Worm (Caenorhabditis elegans) whole organism, late embryonic: ENCODE measurements around the gene Y51H4A.25.
A peak's percentile ranks its signal among the peaks of the same experiment; 100 is the strongest.

Experiments used
- C08G9.2 ChIP-seq: sonication (generic microtip); optimal IDR thresholded peaks from 2 replicates; lab custom pipeline; 2016; ENCODE audit warnings: mild to moderate bottlenecking, missing genetic modification characterization, moderate library complexity, missing compliant biosample characterization
- C38D4.7 ChIP-seq: fragments of 200-800 bp; sonication (Bioruptor generic); optimal IDR thresholded peaks from 2 replicates; lab custom pipeline; 2018; ENCODE audit warnings: mild to moderate bottlenecking, missing genetic modification characterization, moderate library complexity, missing compliant biosample characterization
- F13H6.1 ChIP-seq: sonication (generic microtip); optimal IDR thresholded peaks from 2 replicates; lab custom pipeline; 2016; ENCODE audit warnings: missing genetic modification characterization, missing compliant biosample characterization
- K02D7.2 ChIP-seq: sonication (generic microtip); optimal IDR thresholded peaks from 2 replicates; lab custom pipeline; 2017; ENCODE audit warnings: mild to moderate bottlenecking, missing genetic modification characterization, missing compliant biosample characterization
- T23F11.4 ChIP-seq: fragments of 200-800 bp; sonication (Bioruptor generic); optimal IDR thresholded peaks from 2 replicates; lab custom pipeline; 2018; ENCODE audit warnings: mild to moderate bottlenecking, missing genetic modification characterization, missing compliant biosample characterization
- Y22D7AL.16 ChIP-seq: sonication (generic microtip); optimal IDR thresholded peaks from 2 replicates; lab custom pipeline; 2016; ENCODE audit warnings: missing genetic modification characterization, missing compliant biosample characterization
- ama-1 ChIP-seq: fragments of 150-350 bp; optimal IDR thresholded peaks from 2 replicates; lab custom pipeline; 2014
- ceh-14 ChIP-seq: sonication (generic microtip); optimal IDR thresholded peaks from 2 replicates; lab custom pipeline; 2016; ENCODE audit warnings: missing genotype, missing genetic modification characterization, missing compliant biosample characterization
- ceh-19 ChIP-seq: fragments of 200-800 bp; sonication (Bioruptor generic); optimal IDR thresholded peaks from 2 replicates; lab custom pipeline; 2018; ENCODE audit warnings: mild to moderate bottlenecking, missing genetic modification characterization, missing compliant biosample characterization
- ceh-2 ChIP-seq: sonication (generic microtip); optimal IDR thresholded peaks from 2 replicates; lab custom pipeline; 2016; ENCODE audit warnings: missing genotype, missing genetic modification characterization, missing compliant biosample characterization
- ceh-22 ChIP-seq: sonication (generic microtip); optimal IDR thresholded peaks from 2 replicates; lab custom pipeline; 2017; ENCODE audit warnings: missing biosample characterization, missing genetic modification characterization
- ceh-34 ChIP-seq: sonication (generic microtip); optimal IDR thresholded peaks from 2 replicates; lab custom pipeline; 2016; ENCODE audit warnings: mild to moderate bottlenecking, missing genetic modification characterization, missing compliant biosample characterization
- ceh-48 ChIP-seq: sonication (generic microtip); optimal IDR thresholded peaks from 2 replicates; lab custom pipeline; 2016; ENCODE audit warnings: missing genetic modification characterization, inconsistent platforms, missing compliant biosample characterization
- ceh-6 ChIP-seq: fragments of 200-800 bp; sonication (Bioruptor generic); optimal IDR thresholded peaks from 2 replicates; lab custom pipeline; 2018; ENCODE audit warnings: mild to moderate bottlenecking, missing genetic modification characterization, missing compliant biosample characterization
- dve-1 ChIP-seq: sonication (generic microtip); optimal IDR thresholded peaks from 2 replicates; lab custom pipeline; 2017; ENCODE audit warnings: antibody characterized with exemption, mild to moderate bottlenecking, missing genetic modification characterization, missing compliant biosample characterization
- elt-2 ChIP-seq: sonication (generic microtip); optimal IDR thresholded peaks from 2 replicates; lab custom pipeline; 2016; ENCODE audit warnings: missing genetic modification reagents, missing genetic modification characterization, missing compliant biosample characterization
- eyg-1 ChIP-seq: sonication (generic microtip); optimal IDR thresholded peaks from 2 replicates; lab custom pipeline; 2016; ENCODE audit warnings: missing genotype, missing genetic modification characterization, missing compliant biosample characterization
- fax-1 ChIP-seq: sonication (generic microtip); optimal IDR thresholded peaks from 2 replicates; lab custom pipeline; 2016; ENCODE audit warnings: missing genotype, missing genetic modification characterization, missing compliant biosample characterization
- fkh-6 ChIP-seq: sonication (generic microtip); optimal IDR thresholded peaks from 2 replicates; lab custom pipeline; 2016; ENCODE audit warnings: missing genetic modification characterization, missing compliant biosample characterization
- gmeb-2 ChIP-seq: sonication (generic microtip); optimal IDR thresholded peaks from 2 replicates; lab custom pipeline; 2016; ENCODE audit warnings: missing genetic modification characterization, inconsistent platforms, missing compliant biosample characterization
- hlh-13 ChIP-seq: fragments of 200-800 bp; sonication (Bioruptor generic); optimal IDR thresholded peaks from 2 replicates; lab custom pipeline; 2018; ENCODE audit warnings: mild to moderate bottlenecking, missing genetic modification characterization, missing compliant biosample characterization
- hlh-15 ChIP-seq: sonication (generic microtip); optimal IDR thresholded peaks from 2 replicates; lab custom pipeline; 2016; ENCODE audit warnings: missing genetic modification characterization, missing compliant biosample characterization
- hlh-6 ChIP-seq: sonication (generic microtip); optimal IDR thresholded peaks from 2 replicates; lab custom pipeline; 2016; ENCODE audit warnings: missing genotype, missing genetic modification characterization, missing compliant biosample characterization
- hlh-8 ChIP-seq: sonication (generic microtip); optimal IDR thresholded peaks from 2 replicates; lab custom pipeline; 2016; ENCODE audit warnings: missing genotype, missing genetic modification characterization, missing compliant biosample characterization
- lin-11 ChIP-seq: fragments of 200-800 bp; sonication (Bioruptor generic); optimal IDR thresholded peaks from 2 replicates; lab custom pipeline; 2018; ENCODE audit warnings: mild to moderate bottlenecking, missing genetic modification characterization, missing compliant biosample characterization
- mec-3 ChIP-seq: sonication (generic microtip); optimal IDR thresholded peaks from 2 replicates; lab custom pipeline; 2016; ENCODE audit warnings: borderline replicate concordance, missing genetic modification characterization, missing compliant biosample characterization
- nfya-1 ChIP-seq: sonication (generic microtip); optimal IDR thresholded peaks from 2 replicates; lab custom pipeline; 2017; ENCODE audit warnings: missing genetic modification characterization, mild to moderate bottlenecking, missing compliant biosample characterization, antibody characterized with exemption, moderate library complexity
- nhr-232 ChIP-seq: sonication (generic microtip); optimal IDR thresholded peaks from 2 replicates; lab custom pipeline; 2016; ENCODE audit warnings: missing genetic modification characterization, missing compliant biosample characterization
- npax-4 ChIP-seq: sonication (generic microtip); optimal IDR thresholded peaks from 2 replicates; lab custom pipeline; 2016; ENCODE audit warnings: missing genetic modification characterization, missing compliant biosample characterization
- pag-3 ChIP-seq: sonication (generic microtip); optimal IDR thresholded peaks from 2 replicates; lab custom pipeline; 2016; ENCODE audit warnings: missing compliant biosample characterization, missing genetic modification characterization, borderline replicate concordance
- pat-9 ChIP-seq: fragments of 200-800 bp; sonication (Bioruptor generic); optimal IDR thresholded peaks from 2 replicates; lab custom pipeline; 2018; ENCODE audit warnings: mild to moderate bottlenecking, missing genetic modification characterization, moderate library complexity, missing compliant biosample characterization
- pax-1 ChIP-seq: fragments of 150-350 bp; optimal IDR thresholded peaks from 2 replicates; lab custom pipeline; 2014; ENCODE audit warnings: missing biosample characterization, missing genetic modification characterization
- pha-2 ChIP-seq: sonication (generic microtip); optimal IDR thresholded peaks from 2 replicates; lab custom pipeline; 2017; ENCODE audit warnings: mild to moderate bottlenecking, missing genetic modification characterization, missing compliant biosample characterization
- pha-4 ChIP-seq: fragments of 150-350 bp; optimal IDR thresholded peaks from 2 replicates; lab custom pipeline; 2018; ENCODE audit warnings: missing biosample characterization, missing genetic modification reagents, missing genetic modification characterization
- pqm-1 ChIP-seq: sonication (generic microtip); optimal IDR thresholded peaks from 2 replicates; lab custom pipeline; 2016; ENCODE audit warnings: missing genetic modification characterization, missing compliant biosample characterization
- pros-1 ChIP-seq: fragments of 150-350 bp; optimal IDR thresholded peaks from 2 replicates; lab custom pipeline; 2014; ENCODE audit warnings: missing biosample characterization, missing genetic modification reagents, missing genetic modification characterization
- ref-2 ChIP-seq: sonication (generic microtip); optimal IDR thresholded peaks from 2 replicates; lab custom pipeline; 2016; ENCODE audit warnings: missing genetic modification characterization, missing compliant biosample characterization
- rnt-1 ChIP-seq: sonication (generic microtip); optimal IDR thresholded peaks from 2 replicates; lab custom pipeline; 2016; ENCODE audit warnings: missing genetic modification characterization, missing compliant biosample characterization
- sdc-2 ChIP-seq: sonication (generic microtip); optimal IDR thresholded peaks from 2 replicates; lab custom pipeline; 2016; ENCODE audit warnings: missing genotype, missing genetic modification characterization, missing compliant biosample characterization
- sox-2 ChIP-seq: fragments of 200-800 bp; sonication (Bioruptor generic); IDR thresholded peaks from 2 replicates; pipeline ENCODE4 v1.3.6; 2022; ENCODE audit warnings: missing genetic modification reagents, missing genetic modification characterization, missing compliant biosample characterization
- sox-4 ChIP-seq: sonication (generic microtip); optimal IDR thresholded peaks from 2 replicates; lab custom pipeline; 2017; ENCODE audit warnings: mild to moderate bottlenecking, missing genetic modification characterization, inconsistent platforms, missing compliant biosample characterization
- syd-9 ChIP-seq: sonication (generic microtip); optimal IDR thresholded peaks from 2 replicates; lab custom pipeline; 2016; ENCODE audit warnings: mild to moderate bottlenecking, missing genetic modification characterization, moderate library complexity, missing compliant biosample characterization
- ttx-3 ChIP-seq: sonication (generic microtip); optimal IDR thresholded peaks from 2 replicates; lab custom pipeline; 2016; ENCODE audit warnings: missing genetic modification reagents, missing genetic modification characterization, missing compliant biosample characterization
- unc-3 ChIP-seq, 2 experiments: fragments of 200-800 bp in 1 of 2; sonication (Bioruptor generic) in 1 of 2; sonication (generic microtip) in 1 of 2; conservative IDR thresholded peaks in 1 of 2; optimal IDR thresholded peaks in 1 of 2; 2 replicates each; pipeline versions ENCODE4 v1.3.6 to Lab custom; 2016 to 2022; ENCODE audit warnings: missing compliant biosample characterization in 2 of 2, missing genetic modification characterization in 2 of 2, missing genetic modification reagents in 1 of 2
- unc-42 ChIP-seq: sonication (generic microtip); optimal IDR thresholded peaks from 2 replicates; lab custom pipeline; 2016; ENCODE audit warnings: missing genotype, missing genetic modification characterization, missing compliant biosample characterization
- unc-55 ChIP-seq: sonication (generic microtip); optimal IDR thresholded peaks from 2 replicates; lab custom pipeline; 2017; ENCODE audit warnings: missing biosample characterization, missing genetic modification reagents, missing genetic modification characterization
- unc-86 ChIP-seq: sonication (generic microtip); optimal IDR thresholded peaks from 2 replicates; lab custom pipeline; 2016; ENCODE audit warnings: missing genetic modification characterization, missing compliant biosample characterization
- zip-5 ChIP-seq: sonication (generic microtip); optimal IDR thresholded peaks from 2 replicates; lab custom pipeline; 2016; ENCODE audit warnings: missing genetic modification characterization, missing compliant biosample characterization
- ztf-16 ChIP-seq: sonication (generic microtip); optimal IDR thresholded peaks from 2 replicates; lab custom pipeline; 2017; ENCODE audit warnings: missing genetic modification characterization, missing compliant biosample characterization

Y51H4A.25 gene

DNA sequence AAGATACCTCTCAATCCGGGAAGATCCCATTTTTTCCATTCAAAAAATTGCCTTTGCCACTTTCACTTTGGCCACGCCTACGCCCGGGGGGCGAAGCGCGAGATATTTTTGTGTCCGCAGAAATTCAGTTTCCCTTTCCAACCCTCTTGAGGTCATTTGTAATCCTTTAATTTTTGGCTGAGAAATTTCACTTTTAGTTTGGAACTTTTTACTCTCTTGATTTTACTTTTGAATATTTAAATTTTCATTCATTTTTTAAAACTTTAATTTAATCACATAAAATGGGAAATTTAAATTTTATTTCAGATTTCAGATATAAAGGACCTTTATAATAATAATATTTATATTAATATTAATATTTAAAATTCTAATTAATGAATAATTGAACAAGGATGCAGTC is 39.3 kb downstream of the Y51H4A.25 start, which contains the start of gene Y43D4A.5:
Gene Y43D4A.5 (plus strand): TSS at position 301 of the 400 bp plus-strand sequence.
- no peak for TF ChIP-seq ama-1
- no peak for TF ChIP-seq sdc-2 (tag; lab: Kevin White, UChicago)
- no peak for TF ChIP-seq ceh-6 (GFP tag; lab: Kevin White, UChicago)
- TF ChIP-seq C38D4.7 (GFP tag; lab: Kevin White, UChicago), result no peak
- no peak for TF ChIP-seq unc-3 (GFP tag; conservative IDR thresholded peaks at IDR 0.05; lab: Robert Waterston, UW)
- no peak for TF ChIP-seq unc-3 (tag; optimal IDR thresholded peaks at IDR 0.05; lab: Kevin White, UChicago)
- no peak for TF ChIP-seq unc-55
- TF ChIP-seq, all 69 proteins: peak for 0

DNA sequence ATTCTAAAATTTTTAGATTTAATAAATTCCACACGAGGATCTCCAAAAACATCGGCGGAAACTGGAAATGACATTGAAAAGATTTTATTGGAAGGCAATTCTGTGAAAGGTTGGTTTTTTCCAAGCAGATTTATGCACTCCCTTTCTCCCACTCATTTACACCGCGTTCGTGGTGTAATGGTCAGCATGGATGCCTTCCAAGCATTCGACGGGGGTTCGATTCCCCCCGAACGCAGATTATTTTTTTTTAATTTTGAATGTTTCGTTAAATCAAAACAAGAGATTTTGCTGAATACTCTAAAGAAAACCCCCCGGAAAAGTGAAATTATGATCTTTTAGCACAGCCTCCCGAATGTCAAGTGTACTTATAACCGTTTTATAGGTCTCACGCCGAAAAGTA is 39.8 kb downstream of the Y51H4A.25 start:
- TF ChIP-seq hlh-13 (GFP tag; lab: Kevin White, UChicago) (peak; percentile 21), mec-3 (no peak), ceh-14 (peak; percentile 34), Y22D7AL.16 (tag; lab: Kevin White, UChicago) (peak; percentile 63), ceh-22 (tag; lab: Kevin White, UChicago) (no peak), sox-4 (tag; lab: Kevin White, UChicago) (peak; percentile 41), sox-2 (GFP tag; lab: Robert Waterston, UW) (no peak; the same call in 1 of the 2 replicates), unc-55 (no peak), pha-2 (tag; lab: Kevin White, UChicago) (no peak), ceh-48 (peak; percentile 49), C08G9.2 (tag; lab: Kevin White, UChicago) (peak; percentile 28), rnt-1 (tag; lab: Kevin White, UChicago) (no peak), npax-4 (peak; percentile 0), pqm-1 (tag; lab: Kevin White, UChicago) (no peak), fax-1 (tag; lab: Kevin White, UChicago) (peak; percentile 26), pag-3 (tag; lab: Kevin White, UChicago) (no peak), hlh-15 (peak; percentile 50), lin-11 (tag; lab: Kevin White, UChicago) (peak; percentile 50), ceh-6 (GFP tag; lab: Kevin White, UChicago) (peak; percentile 39), eyg-1 (no peak), unc-3 (GFP tag; conservative IDR thresholded peaks at IDR 0.05; lab: Robert Waterston, UW) (0 out of 2 replicates have a peak, but pooled peaks have one; percentile 27), unc-3 (tag; optimal IDR thresholded peaks at IDR 0.05; lab: Kevin White, UChicago) (no peak), C38D4.7 (GFP tag; lab: Kevin White, UChicago) (peak; percentile 61), gmeb-2 (tag; lab: Kevin White, UChicago) (peak; percentile 61), nfya-1 (tag; lab: Kevin White, UChicago) (peak; percentile 8), unc-42 (tag; lab: Kevin White, UChicago) (no peak), ttx-3 (tag; lab: Kevin White, UChicago) (peak; percentile 53), pros-1 (tag; lab: Kevin White, UChicago) (no peak), unc-86 (tag; lab: Kevin White, UChicago) (peak; percentile 55), hlh-6 (tag; lab: Kevin White, UChicago) (no peak), ama-1 (no peak), syd-9 (no peak), T23F11.4 (GFP tag; lab: Kevin White, UChicago) (peak; percentile 12), sdc-2 (tag; lab: Kevin White, UChicago) (peak; percentile 43), elt-2 (tag; lab: Kevin White, UChicago) (no peak), ceh-19 (GFP tag; lab: Kevin White, UChicago) (peak; percentile 24), ceh-2 (tag; lab: Kevin White, UChicago) (peak; percentile 34), pha-4 (tag; lab: Kevin White, UChicago) (no peak), ref-2 (peak; percentile 49), hlh-8 (peak; percentile 36), ceh-34 (peak; percentile 36), K02D7.2 (tag; lab: Kevin White, UChicago) (peak; percentile 53), zip-5 (tag; lab: Kevin White, UChicago) (peak; percentile 21), pax-1 (tag; lab: Kevin White, UChicago) (no peak), dve-1 (tag; lab: Kevin White, UChicago) (no peak), fkh-6 (tag; lab: Kevin White, UChicago) (peak; percentile 57), nhr-232 (peak; percentile 62), ztf-16 (tag; lab: Kevin White, UChicago) (peak; percentile 41), F13H6.1 (tag; lab: Kevin White, UChicago) (peak; percentile 4), pat-9 (tag; lab: Kevin White, UChicago) (peak; percentile 24)
